ENCODE assay signal across 1 fruit fly cellular context in the genomic region with DNA sequence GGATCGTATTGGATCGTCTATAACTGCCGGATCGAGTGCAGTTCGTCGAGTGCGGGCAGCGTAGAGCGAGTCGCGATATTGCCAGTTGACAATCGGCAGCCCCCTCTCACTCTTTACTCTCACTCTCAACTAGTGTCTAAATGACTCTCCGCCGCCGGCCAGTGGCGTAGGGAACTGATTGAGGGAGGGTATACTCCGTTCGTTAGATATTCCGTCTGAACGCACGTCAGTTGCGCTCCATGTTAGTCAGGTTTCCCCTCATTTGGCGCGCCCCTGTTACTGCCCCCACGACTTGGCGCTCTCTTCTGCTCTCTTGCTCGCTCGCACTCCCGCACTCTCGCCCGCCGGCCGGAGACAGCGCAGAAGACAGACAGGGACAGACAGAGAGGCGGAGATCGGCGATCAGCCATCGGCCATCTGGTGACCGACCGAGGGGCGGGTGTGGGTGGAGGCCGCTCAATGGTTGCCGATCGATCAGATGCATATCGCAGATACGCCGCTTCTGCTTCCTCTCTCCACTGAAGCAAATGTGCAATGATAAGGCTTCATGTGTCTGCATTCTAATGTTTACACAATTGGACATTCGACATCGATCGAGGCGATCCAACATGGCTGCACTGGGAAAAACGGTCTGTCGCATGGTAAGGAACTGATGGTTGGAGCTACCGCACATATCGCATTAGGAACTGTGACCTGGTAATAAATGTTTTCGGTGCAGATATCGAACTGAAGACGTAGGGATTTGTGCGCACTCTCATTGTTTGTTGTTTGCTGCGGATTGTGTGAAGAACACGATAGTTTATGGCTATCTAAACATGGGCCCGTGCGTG.
A peak's percentile ranks its signal among the peaks of the same experiment; 100 is the strongest.
TF ChIP-seq lines count a peak whose summit lies in the region.

Gene moody, minus strand, starts transcription at position 51 of the 830 bp plus-strand sequence.

TF ChIP-seq in whole organism, embryonic, 481 proteins besides CTCF, POLR2A, EP300 and RAD21 (continued from another document):
- 0 out of 3 replicates have a peak, but pooled peaks have one; percentile 27 for TF ChIP-seq Opbp (GFP tag; IDR thresholded peaks at IDR 0.05; lab: Robert Waterston, UW; ENCODE audit: partially characterized antibody)
- peak; percentile 98 for TF ChIP-seq gsb (GFP tag; IDR thresholded peaks at IDR 0.05; lab: Robert Waterston, UW)
- peak; percentile 97 for TF ChIP-seq CG2678 (tag; optimal IDR thresholded peaks at IDR 0.05; lab: Kevin White, UChicago)
- peak; percentile 95 for TF ChIP-seq toy (GFP tag; IDR thresholded peaks at IDR 0.05; lab: Robert Waterston, UW)
- TF ChIP-seq CG31224 (GFP tag; IDR thresholded peaks at IDR 0.05; lab: Robert Waterston, UW) = peak; percentile 96
- TF ChIP-seq CG11504 (tag; optimal IDR thresholded peaks at IDR 0.05; lab: Kevin White, UChicago) = peak; percentile 93
- peak; percentile 52; the same call in 2 of the 3 replicates for TF ChIP-seq CG34224 (GFP tag; IDR thresholded peaks at IDR 0.05; lab: Robert Waterston, UW; ENCODE audit: partially characterized antibody)
- peak; percentile 75 for TF ChIP-seq Max (GFP tag; optimal IDR thresholded peaks at IDR 0.05; lab: Kevin White, UChicago)
- TF ChIP-seq Dip2 (GFP tag; IDR thresholded peaks at IDR 0.05; lab: Robert Waterston, UW) = peak; percentile 57; the same call in 1 of the 2 replicates
- TF ChIP-seq dimm (GFP tag; IDR thresholded peaks at IDR 0.05; lab: Robert Waterston, UW) = peak; percentile 93
- peak; percentile 96 for TF ChIP-seq CG8924 (tag; optimal IDR thresholded peaks at IDR 0.05; lab: Kevin White, UChicago)
- peak; percentile 92 for TF ChIP-seq CG4854 (GFP tag; optimal IDR thresholded peaks at IDR 0.05; lab: Kevin White, UChicago)
- peak; percentile 45 for TF ChIP-seq pzg (GFP tag; optimal IDR thresholded peaks at IDR 0.05; lab: Kevin White, UChicago)
- peak; percentile 98 for TF ChIP-seq caup (GFP tag; optimal IDR thresholded peaks at IDR 0.05; lab: Kevin White, UChicago; ENCODE audit: severe bottlenecking)
- no peak for TF ChIP-seq Sry-β (GFP tag; optimal IDR thresholded peaks at IDR 0.05; lab: Kevin White, UChicago)
- TF ChIP-seq E2f1 (GFP tag; IDR thresholded peaks at IDR 0.05; lab: Robert Waterston, UW) = peak; percentile 98
- TF ChIP-seq Mad (GFP tag; optimal IDR thresholded peaks at IDR 0.05; lab: Kevin White, UChicago) = peak; percentile 97
- peak; percentile 96 for TF ChIP-seq aop (GFP tag; IDR thresholded peaks at IDR 0.05; lab: Robert Waterston, UW)
- TF ChIP-seq az2 (GFP tag; optimal IDR thresholded peaks at IDR 0.05; lab: Kevin White, UChicago) = peak; percentile 97
- no peak for TF ChIP-seq CG2129 (GFP tag; IDR thresholded peaks at IDR 0.05; lab: Robert Waterston, UW; ENCODE audit: partially characterized antibody)
- peak; percentile 99 for TF ChIP-seq lab (GFP tag; optimal IDR thresholded peaks at IDR 0.05; lab: Kevin White, UChicago)
- peak; percentile 98 for TF ChIP-seq CG17328 (GFP tag; IDR thresholded peaks at IDR 0.05; lab: Robert Waterston, UW)
- peak; percentile 79 for TF ChIP-seq CG7928 (GFP tag; optimal IDR thresholded peaks at IDR 0.05; lab: Kevin White, UChicago)
- TF ChIP-seq p53 (GFP tag; optimal IDR thresholded peaks at IDR 0.05; lab: Kevin White, UChicago) = peak; percentile 95
- TF ChIP-seq CG6175 (GFP tag; IDR thresholded peaks at IDR 0.05; lab: Robert Waterston, UW) = peak; percentile 98
- TF ChIP-seq Dip3 (GFP tag; optimal IDR thresholded peaks at IDR 0.05; lab: Kevin White, UChicago) = peak; percentile 96
- TF ChIP-seq CG10543 (GFP tag; optimal IDR thresholded peaks at IDR 0.05; lab: Kevin White, UChicago) = peak; percentile 99
- TF ChIP-seq dati (GFP tag; IDR thresholded peaks at IDR 0.05; lab: Robert Waterston, UW) = peak; percentile 97
